Worm (Caenorhabditis elegans) whole organism, late embryonic: ENCODE results near the gene F13D12.5.

ENCODE experiments used
- K02D7.2 ChIP-seq: sonication (generic microtip); optimal IDR thresholded peaks from 2 replicates; lab custom pipeline; 2017; ENCODE audit warnings: mild to moderate bottlenecking, missing genetic modification characterization, missing compliant biosample characterization
- ets-4 ChIP-seq: sonication (generic microtip); optimal IDR thresholded peaks from 2 replicates; lab custom pipeline; 2016; ENCODE audit warnings: missing genetic modification characterization, missing compliant biosample characterization
- nfya-1 ChIP-seq: sonication (generic microtip); optimal IDR thresholded peaks from 2 replicates; lab custom pipeline; 2017; ENCODE audit warnings: missing genetic modification characterization, mild to moderate bottlenecking, missing compliant biosample characterization, antibody characterized with exemption, moderate library complexity
- pha-2 ChIP-seq: sonication (generic microtip); optimal IDR thresholded peaks from 2 replicates; lab custom pipeline; 2017; ENCODE audit warnings: mild to moderate bottlenecking, missing genetic modification characterization, missing compliant biosample characterization
- pha-4 ChIP-seq: fragments of 150-350 bp; optimal IDR thresholded peaks from 2 replicates; lab custom pipeline; 2018; ENCODE audit warnings: missing biosample characterization, missing genetic modification reagents, missing genetic modification characterization
- tbx-7 ChIP-seq: sonication (generic microtip); optimal IDR thresholded peaks from 2 replicates; lab custom pipeline; 2016; ENCODE audit warnings: missing genotype, missing genetic modification characterization, missing compliant biosample characterization

DNA sequence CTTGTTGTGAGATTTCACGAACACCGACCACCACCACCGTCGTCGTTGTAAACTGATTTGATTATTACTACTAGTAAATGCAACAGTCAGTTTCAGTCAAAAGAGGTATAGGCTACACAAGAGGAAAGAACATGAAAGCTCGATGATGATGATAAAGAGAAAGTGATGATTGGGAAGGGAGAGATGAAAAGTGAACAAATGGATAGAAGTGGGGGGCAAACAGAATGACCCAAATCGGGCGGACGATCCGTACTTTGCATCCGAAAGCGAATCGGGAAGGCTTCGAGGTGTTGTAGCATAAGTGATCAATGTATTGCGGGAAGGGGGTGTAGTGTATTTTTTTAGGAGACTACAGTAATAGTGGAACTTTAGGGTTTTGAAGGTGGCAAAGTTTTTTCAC, 15.8 kb upstream of the F13D12.5 start:
- TF ChIP-seq tbx-7: no peak
- no peak for TF ChIP-seq pha-4 (tag; lab: Kevin White, UChicago)
- TF ChIP-seq nfya-1 (tag; lab: Kevin White, UChicago): no peak
- no peak for TF ChIP-seq ets-4 (tag; lab: Kevin White, UChicago)
- TF ChIP-seq K02D7.2 (tag; lab: Kevin White, UChicago): no peak
- no peak for TF ChIP-seq pha-2 (tag; lab: Kevin White, UChicago)
